Worm (Caenorhabditis elegans): Measurements from ENCODE around the gene ZK1307.8.

DNA sequence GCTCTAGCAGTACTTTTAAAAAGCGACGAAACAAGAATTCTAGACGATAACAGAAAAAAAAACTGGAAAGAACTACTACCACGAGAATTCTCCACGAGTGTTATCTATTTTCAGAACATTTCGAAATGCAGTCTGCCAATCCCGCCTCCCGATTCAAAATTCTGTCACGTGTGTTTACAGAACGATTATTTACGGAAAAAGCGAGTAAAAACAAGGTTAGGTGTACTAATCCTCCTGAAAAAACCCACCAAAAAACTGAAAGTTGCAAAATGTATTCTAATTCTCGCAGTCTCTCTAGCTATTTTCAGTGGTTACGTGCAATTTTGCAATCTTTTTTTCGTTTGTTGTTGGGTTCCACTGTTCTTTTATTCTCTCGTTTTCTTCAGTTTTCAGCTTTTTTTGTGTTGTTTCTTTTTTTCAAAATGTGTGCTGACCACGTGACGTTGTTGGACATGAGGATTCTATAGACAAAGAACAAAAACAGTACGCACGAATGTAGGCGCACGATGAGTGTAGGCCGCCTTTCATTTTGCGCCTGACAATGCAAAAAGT lies 17.9 kb upstream of the ZK1307.8 start:
- TF ChIP-seq ceh-27 (GFP tag; optimal IDR thresholded peaks at IDR 0.05), result no peak
- no peak for TF ChIP-seq akir-1 (GFP tag; optimal IDR thresholded peaks at IDR 0.05)
- no peak for TF ChIP-seq unc-62 (GFP tag; optimal IDR thresholded peaks at IDR 0.05)
- TF ChIP-seq F49E8.2 (tag; optimal IDR thresholded peaks at IDR 0.05; ENCODE audit: insufficient read depth), result no peak
- no peak for TF ChIP-seq unc-130 (GFP tag; optimal IDR thresholded peaks at IDR 0.05)
- TF ChIP-seq rcor-1 (GFP tag; IDR thresholded peaks at IDR 0.05), result no peak
- TF ChIP-seq F22D6.2 (tag; optimal IDR thresholded peaks at IDR 0.05), result no peak
- TF ChIP-seq nhr-80 (tag; optimal IDR thresholded peaks at IDR 0.05), result no peak
- TF ChIP-seq bed-1 (GFP tag; IDR thresholded peaks at IDR 0.05), result no peak
- no peak for TF ChIP-seq aptf-2 (GFP tag; conservative IDR thresholded peaks at IDR 0.05)
- no peak for TF ChIP-seq lin-54 (GFP tag; optimal IDR thresholded peaks at IDR 0.05)
- TF ChIP-seq lin-35 (GFP tag; optimal IDR thresholded peaks at IDR 0.05), result no peak
- no peak for TF ChIP-seq ama-1 (optimal IDR thresholded peaks at IDR 0.05)
- TF ChIP-seq ama-1 (GFP tag; optimal IDR thresholded peaks at IDR 0.05), result no peak
